Fruit fly (Drosophila melanogaster) whole organism, embryonic: ENCODE results near the gene CG31817.

Experiments
- Aef1 ChIP-seq: fragments of 200-800 bp; sonication (Bioruptor generic); IDR thresholded peaks from 3 replicates; pipeline ENCODE4 v1.3.6; 2022; ENCODE audit warnings: missing biosample characterization, missing genetic modification characterization
- CG10209 ChIP-seq: fragments of 200-800 bp; sonication (Bioruptor generic); optimal IDR thresholded peaks from 3 replicates; lab custom pipeline; 2017; ENCODE audit warnings: missing biosample characterization, mild to moderate bottlenecking, missing genetic modification characterization, missing genetic modification reagents
- CG11456 ChIP-seq: fragments of 200-800 bp; sonication (Bioruptor generic); IDR thresholded peaks from 3 replicates; pipeline ENCODE4 v1.3.6; 2022; ENCODE audit warnings: missing biosample characterization, missing genetic modification characterization
- CG14441 ChIP-seq: fragments of 200-800 bp; sonication (Bioruptor generic); IDR thresholded peaks from 2 replicates; pipeline ENCODE4 v1.3.6; 2022; ENCODE audit warnings: missing biosample characterization, missing genetic modification characterization
- CG15269 ChIP-seq: fragments of 200-800 bp; sonication (Bioruptor generic); optimal IDR thresholded peaks from 2 replicates; lab custom pipeline; 2018; ENCODE audit warnings: missing biosample characterization, mild to moderate bottlenecking, missing genetic modification characterization, moderate library complexity
- CG1603 ChIP-seq: fragments of 200-800 bp; sonication (Bioruptor generic); optimal IDR thresholded peaks from 2 replicates; lab custom pipeline; 2019; ENCODE audit warnings: missing biosample characterization, mild to moderate bottlenecking, missing genetic modification characterization, moderate library complexity
- CG17612 ChIP-seq: fragments of 200-800 bp; sonication (Bioruptor generic); IDR thresholded peaks from 2 replicates; pipeline ENCODE4 v1.3.6; 2022; ENCODE audit warnings: missing biosample characterization, missing genetic modification characterization
- CG2116 ChIP-seq: fragments of 200-800 bp; sonication (Bioruptor generic); optimal IDR thresholded peaks from 3 replicates; lab custom pipeline; 2018; ENCODE audit warnings: missing biosample characterization, mild to moderate bottlenecking, missing genetic modification characterization
- CG31365 ChIP-seq: fragments of 200-800 bp; sonication (Bioruptor generic); optimal IDR thresholded peaks from 2 replicates; lab custom pipeline; 2018; ENCODE audit warnings: missing biosample characterization, mild to moderate bottlenecking, missing genetic modification characterization
- CG34376 ChIP-seq: fragments of 200-800 bp; sonication (Bioruptor generic); optimal IDR thresholded peaks from 2 replicates; lab custom pipeline; 2018; ENCODE audit warnings: missing biosample characterization, mild to moderate bottlenecking, missing genetic modification characterization
- CG6854 ChIP-seq: fragments of 200-800 bp; sonication (Bioruptor generic); optimal IDR thresholded peaks from 3 replicates; lab custom pipeline; 2017; ENCODE audit warnings: missing biosample characterization, mild to moderate bottlenecking, missing genetic modification characterization
- CG7556 ChIP-seq: fragments of 200-800 bp; sonication (Bioruptor generic); optimal IDR thresholded peaks from 2 replicates; lab custom pipeline; 2017; ENCODE audit warnings: missing biosample characterization, mild to moderate bottlenecking, missing genetic modification characterization
- CG7963 ChIP-seq: fragments of 200-800 bp; sonication (Bioruptor generic); IDR thresholded peaks from 3 replicates; pipeline ENCODE4 v1.3.6; 2022; ENCODE audit warnings: missing biosample characterization, missing genetic modification characterization; ENCODE audit not compliant: partially characterized antibody
- CG8089 ChIP-seq: fragments of 200-800 bp; sonication (Bioruptor generic); optimal IDR thresholded peaks from 3 replicates; lab custom pipeline; 2016; ENCODE audit warnings: missing biosample characterization, missing genetic modification characterization
- CG8924 ChIP-seq: fragments of 200-800 bp; optimal IDR thresholded peaks from 3 replicates; lab custom pipeline; 2019; ENCODE audit warnings: missing biosample characterization, mild to moderate bottlenecking, missing genetic modification characterization, moderate library complexity
- CG9727 ChIP-seq: fragments of 200-800 bp; sonication (Bioruptor generic); optimal IDR thresholded peaks from 3 replicates; lab custom pipeline; 2017; ENCODE audit warnings: missing biosample characterization, mild to moderate bottlenecking, missing genetic modification characterization
- CG9876 ChIP-seq: fragments of 200-800 bp; sonication (Bioruptor generic); optimal IDR thresholded peaks from 2 replicates; lab custom pipeline; 2016; ENCODE audit warnings: missing biosample characterization, missing genetic modification characterization
- Camta ChIP-seq: fragments of 200-800 bp; sonication (Bioruptor generic); optimal IDR thresholded peaks from 2 replicates; lab custom pipeline; 2016; ENCODE audit warnings: missing biosample characterization, missing genetic modification characterization
- Chrac-16 ChIP-seq: fragments of 200-800 bp; sonication (Bioruptor generic); optimal IDR thresholded peaks from 3 replicates; lab custom pipeline; 2016; ENCODE audit warnings: missing biosample characterization, missing genetic modification characterization
- Dip3 ChIP-seq: fragments of 200-800 bp; sonication (Bioruptor generic); optimal IDR thresholded peaks from 3 replicates; lab custom pipeline; 2016; ENCODE audit warnings: missing biosample characterization, missing genetic modification characterization
- Dref ChIP-seq: fragments of 200-800 bp; sonication (Bioruptor generic); IDR thresholded peaks from 2 replicates; pipeline ENCODE4 v1.3.6; 2022; ENCODE audit warnings: missing biosample characterization, missing genetic modification characterization
- Elba2 ChIP-seq: fragments of 200-800 bp; sonication (Bioruptor generic); optimal IDR thresholded peaks from 3 replicates; lab custom pipeline; 2016; ENCODE audit warnings: missing biosample characterization, missing genetic modification characterization
- Fer2 ChIP-seq: fragments of 200-800 bp; sonication (Bioruptor generic); optimal IDR thresholded peaks from 2 replicates; lab custom pipeline; 2018; ENCODE audit warnings: missing biosample characterization, mild to moderate bottlenecking, missing genetic modification characterization, moderate library complexity
- Fer3 ChIP-seq: fragments of 200-800 bp; sonication (Bioruptor generic); optimal IDR thresholded peaks from 2 replicates; lab custom pipeline; 2018; ENCODE audit warnings: missing biosample characterization, mild to moderate bottlenecking, missing genetic modification characterization, moderate library complexity
- Gsc ChIP-seq: fragments of 200-800 bp; sonication (Bioruptor generic); IDR thresholded peaks from 2 replicates; pipeline ENCODE4 v1.3.6; 2022; ENCODE audit warnings: missing biosample characterization, missing genetic modification characterization
- Hr51 ChIP-seq, 2 experiments: fragments of 200-800 bp; sonication (Bioruptor generic); optimal IDR thresholded peaks; 2 replicates in 1 of 2; 3 replicates in 1 of 2; lab custom pipeline; 2016 to 2018; ENCODE audit warnings: missing biosample characterization in 2 of 2, missing genetic modification characterization in 2 of 2, mild to moderate bottlenecking in 1 of 2, moderate library complexity in 1 of 2
- MBD-R2 ChIP-seq: fragments of 200-800 bp; sonication (Bioruptor generic); IDR thresholded peaks from 2 replicates; pipeline ENCODE4 v1.3.6; 2022; ENCODE audit warnings: missing biosample characterization, missing genetic modification characterization
- TFAM ChIP-seq: fragments of 200-800 bp; sonication (Bioruptor generic); optimal IDR thresholded peaks from 2 replicates; lab custom pipeline; 2017; ENCODE audit warnings: missing biosample characterization, missing genetic modification characterization, inconsistent platforms
- Vsx1 ChIP-seq: fragments of 200-800 bp; sonication (Bioruptor generic); optimal IDR thresholded peaks from 2 replicates; lab custom pipeline; 2017; ENCODE audit warnings: missing biosample characterization, mild to moderate bottlenecking, missing genetic modification characterization, missing genetic modification reagents
- ash1 ChIP-seq: fragments of 200-800 bp; sonication (Bioruptor generic); optimal IDR thresholded peaks from 2 replicates; lab custom pipeline; 2018; ENCODE audit warnings: missing biosample characterization, mild to moderate bottlenecking, missing genetic modification characterization
- chn ChIP-seq: fragments of 200-800 bp; sonication (Bioruptor generic); optimal IDR thresholded peaks from 2 replicates; lab custom pipeline; 2016; ENCODE audit warnings: missing biosample characterization, missing genetic modification characterization
- corto ChIP-seq: fragments of 200-800 bp; sonication (Bioruptor generic); optimal IDR thresholded peaks from 2 replicates; lab custom pipeline; 2016; ENCODE audit warnings: missing biosample characterization, mild to moderate bottlenecking, missing genetic modification characterization, moderate library complexity
- dm ChIP-seq: fragments of 200-800 bp; sonication (Bioruptor generic); optimal IDR thresholded peaks from 3 replicates; lab custom pipeline; 2016; ENCODE audit warnings: missing biosample characterization, missing genetic modification characterization
- gcm ChIP-seq: fragments of 200-800 bp; sonication (Bioruptor generic); optimal IDR thresholded peaks from 2 replicates; lab custom pipeline; 2019; ENCODE audit warnings: missing biosample characterization, mild to moderate bottlenecking, missing genetic modification characterization, moderate library complexity
- gcm2 ChIP-seq: fragments of 200-800 bp; sonication (Bioruptor generic); optimal IDR thresholded peaks from 2 replicates; lab custom pipeline; 2016; ENCODE audit warnings: missing biosample characterization, missing genetic modification characterization
- mld ChIP-seq: fragments of 200-800 bp; sonication (Bioruptor generic); IDR thresholded peaks from 3 replicates; pipeline ENCODE4 v1.3.6; 2022; ENCODE audit warnings: missing biosample characterization, missing genetic modification characterization; ENCODE audit not compliant: partially characterized antibody
- otp ChIP-seq: fragments of 200-800 bp; sonication (Bioruptor generic); IDR thresholded peaks from 3 replicates; pipeline ENCODE4, ENCODE4 v1.3.6; 2022; ENCODE audit warnings: missing biosample characterization, missing genetic modification characterization
- peb ChIP-seq: fragments of 200-800 bp; sonication (Bioruptor generic); IDR thresholded peaks from 2 replicates; pipeline ENCODE4 v1.3.6; 2022; ENCODE audit warnings: missing biosample characterization, missing genetic modification characterization
- pnt ChIP-seq: fragments of 200-800 bp; sonication (Bioruptor generic); optimal IDR thresholded peaks from 3 replicates; lab custom pipeline; 2016; ENCODE audit warnings: missing biosample characterization, missing genetic modification characterization
- psq ChIP-seq: fragments of 200-800 bp; sonication (Bioruptor generic); optimal IDR thresholded peaks from 2 replicates; lab custom pipeline; 2017; ENCODE audit warnings: missing biosample characterization, missing genetic modification characterization
- repo ChIP-seq: fragments of 200-800 bp; sonication (Bioruptor generic); optimal IDR thresholded peaks from 2 replicates; lab custom pipeline; 2016; ENCODE audit warnings: missing biosample characterization, missing genetic modification characterization
- sens ChIP-seq: fragments of 200-800 bp; sonication (Bioruptor generic); peaks from one replicate; lab custom pipeline; 2016; ENCODE audit warnings: missing biosample characterization, missing genetic modification characterization
- shn ChIP-seq: fragments of 200-800 bp; sonication (Bioruptor generic); optimal IDR thresholded peaks from 3 replicates; lab custom pipeline; 2016; ENCODE audit warnings: missing biosample characterization, missing genetic modification characterization
- slbo ChIP-seq: fragments of 200-800 bp; sonication (Bioruptor generic); IDR thresholded peaks from 2 replicates; pipeline ENCODE4 v1.3.6; 2022; ENCODE audit warnings: missing biosample characterization, missing genetic modification characterization
- so ChIP-seq: fragments of 200-800 bp; sonication (Bioruptor generic); IDR thresholded peaks from 3 replicates; pipeline ENCODE4 v1.3.6; 2022; ENCODE audit warnings: missing biosample characterization, missing genetic modification characterization
- ttk ChIP-seq: fragments of 200-800 bp; sonication (Bioruptor generic); IDR thresholded peaks from 2 replicates; pipeline ENCODE4 v2.1.2; 2022; ENCODE audit warnings: missing biosample characterization, missing genetic modification characterization
- vnd ChIP-seq: fragments of 200-800 bp; sonication (Bioruptor generic); IDR thresholded peaks from 3 replicates; pipeline ENCODE4 v1.3.6; 2022; ENCODE audit warnings: missing biosample characterization, missing genetic modification characterization; ENCODE audit not compliant: partially characterized antibody
- wor ChIP-seq: fragments of 200-800 bp; sonication (Bioruptor generic); IDR thresholded peaks from 2 replicates; pipeline ENCODE4 v1.3.6; 2022; ENCODE audit warnings: missing biosample characterization, missing genetic modification characterization
- z ChIP-seq: fragments of 200-800 bp; sonication (Bioruptor generic); IDR thresholded peaks from 3 replicates; pipeline ENCODE4 v1.3.6; 2022; ENCODE audit warnings: missing biosample characterization, missing genetic modification characterization

Gene CG31817

dm6 chr2L:16299466-16300311 is 38.0 kb downstream of the CG31817 start, which contains the start of the genes heix and CG17328 (continued):
- no peak for TF ChIP-seq CG15269 (tag; lab: Kevin White, UChicago)
- peak; percentile 6 for TF ChIP-seq CG9876 (GFP tag; lab: Kevin White, UChicago)
- TF ChIP-seq CG9727 (GFP tag; lab: Kevin White, UChicago), result peak; percentile 77
- TF ChIP-seq otp (GFP tag; lab: Robert Waterston, UW), result no peak; the same call in 1 of the 3 replicates
- peak; percentile 65; the same call in 1 of the 3 replicates for TF ChIP-seq CG11456 (GFP tag; lab: Robert Waterston, UW)
- TF ChIP-seq Fer2 (tag; lab: Kevin White, UChicago), result peak; percentile 75
- TF ChIP-seq CG17612 (GFP tag; lab: Robert Waterston, UW), result 0 out of 2 replicates have a peak, but pooled peaks have one; percentile 11
- TF ChIP-seq corto (GFP tag; lab: Kevin White, UChicago), result peak; percentile 33
- TF ChIP-seq vnd (GFP tag; lab: Robert Waterston, UW), result no peak
- peak; percentile 49 for TF ChIP-seq Camta
- TF ChIP-seq CG2116 (GFP tag; lab: Kevin White, UChicago), result peak; percentile 75
- peak; percentile 82 for TF ChIP-seq CG8924 (tag; lab: Kevin White, UChicago)
- TF ChIP-seq TFAM, result no peak
- peak; percentile 41; the same call in 1 of the 2 replicates for TF ChIP-seq wor (GFP tag; lab: Robert Waterston, UW)
- peak; percentile 78 for TF ChIP-seq Fer3 (tag; lab: Kevin White, UChicago)
- no peak for TF ChIP-seq CG7963 (GFP tag; lab: Robert Waterston, UW)
- no peak for TF ChIP-seq mld (GFP tag; lab: Robert Waterston, UW)
- TF ChIP-seq CG10209 (GFP tag; lab: Kevin White, UChicago), result no peak
- peak; percentile 89 for TF ChIP-seq slbo (GFP tag; lab: Robert Waterston, UW)
- TF ChIP-seq Dip3 (GFP tag; lab: Kevin White, UChicago), result peak; percentile 69
- TF ChIP-seq CG31365 (tag; lab: Kevin White, UChicago), result no peak
- no peak for TF ChIP-seq repo
- peak; percentile 72 for TF ChIP-seq CG7556 (GFP tag; lab: Kevin White, UChicago)
- TF ChIP-seq ttk (GFP tag; lab: Robert Waterston, UW), result peak; percentile 68
- TF ChIP-seq dm, result peak; percentile 26
- TF ChIP-seq Hr51 (GFP tag; optimal IDR thresholded peaks at IDR 0.05; lab: Kevin White, UChicago), result peak in 1 of 2 experiments; percentile 13
- TF ChIP-seq so (GFP tag; lab: Robert Waterston, UW), result no peak
- peak; percentile 75; the same call in 1 of the 2 replicates for TF ChIP-seq MBD-R2 (GFP tag; lab: Robert Waterston, UW)
- peak; percentile 81 for TF ChIP-seq Chrac-16 (GFP tag; lab: Kevin White, UChicago)
- TF ChIP-seq CG1603 (tag; lab: Kevin White, UChicago), result peak; percentile 63
- TF ChIP-seq Vsx1 (GFP tag; lab: Kevin White, UChicago), result no peak
- TF ChIP-seq Aef1, result peak; percentile 80
- peak; percentile 30 for TF ChIP-seq gcm (GFP tag; lab: Kevin White, UChicago)
- TF ChIP-seq ash1 (GFP tag; lab: Kevin White, UChicago), result no peak
- TF ChIP-seq chn (GFP tag; lab: Kevin White, UChicago), result peak; percentile 60
- TF ChIP-seq CG34376 (GFP tag; lab: Kevin White, UChicago), result peak; percentile 61
- peak; percentile 26 for TF ChIP-seq CG6854 (GFP tag; lab: Kevin White, UChicago)
- no peak for TF ChIP-seq gcm2 (GFP tag; lab: Kevin White, UChicago)
- no peak for TF ChIP-seq Dref (GFP tag; lab: Robert Waterston, UW)
- TF ChIP-seq sens (GFP tag; lab: Kevin White, UChicago), result peak; percentile 94
- TF ChIP-seq shn, result peak; percentile 58
- TF ChIP-seq Gsc, result no peak
- peak; percentile 79 for TF ChIP-seq CG14441
- TF ChIP-seq Elba2 (GFP tag; lab: Kevin White, UChicago), result no peak
- no peak for TF ChIP-seq psq
- peak; percentile 59 for TF ChIP-seq pnt
- no peak for TF ChIP-seq CG8089
- no peak for TF ChIP-seq z
- 0 out of 2 replicates have a peak, but pooled peaks have one; percentile 24 for TF ChIP-seq peb (GFP tag; lab: Robert Waterston, UW)
